Worm (Caenorhabditis elegans) whole organism, mixed stage, embryonic: ENCODE results near the gene memo-1.

Experiments used
- bed-3 ChIP-seq: fragments of 200-800 bp; sonication (Bioruptor generic); optimal IDR thresholded peaks from 3 replicates; lab custom pipeline; 2018; ENCODE audit warnings: mild to moderate bottlenecking, missing genetic modification characterization, moderate library complexity, missing compliant biosample characterization
- cnd-1 ChIP-seq: fragments of 200-800 bp; sonication (Bioruptor generic); optimal IDR thresholded peaks from 2 replicates; lab custom pipeline; 2018; ENCODE audit warnings: mild to moderate bottlenecking, missing genetic modification characterization, missing compliant biosample characterization
- lin-13 ChIP-seq: fragments of 150-350 bp; optimal IDR thresholded peaks from 2 replicates; lab custom pipeline; 2014; ENCODE audit warnings: missing biosample characterization, missing genetic modification characterization
- lsy-2 ChIP-seq: fragments of 150-350 bp; optimal IDR thresholded peaks from 2 replicates; lab custom pipeline; 2014; ENCODE audit warnings: missing biosample characterization, missing genetic modification characterization
- mep-1 ChIP-seq: fragments of 150-350 bp; optimal IDR thresholded peaks from 2 replicates; lab custom pipeline; 2017; ENCODE audit warnings: missing biosample characterization, missing genetic modification reagents, missing genetic modification characterization, inconsistent platforms
- nhr-237 ChIP-seq: fragments of 150-350 bp; optimal IDR thresholded peaks from 2 replicates; lab custom pipeline; 2014; ENCODE audit warnings: missing biosample characterization, missing genetic modification characterization
- nhr-28 ChIP-seq: fragments of 150-350 bp; optimal IDR thresholded peaks from 2 replicates; lab custom pipeline; 2014; ENCODE audit warnings: missing biosample characterization, missing genetic modification characterization
- nhr-76 ChIP-seq: sonication (generic microtip); optimal IDR thresholded peaks from 2 replicates; lab custom pipeline; 2017; ENCODE audit warnings: missing biosample characterization, missing genetic modification characterization
- sptf-1 ChIP-seq: sonication (generic microtip); optimal IDR thresholded peaks from 2 replicates; lab custom pipeline; 2017; ENCODE audit warnings: mild to moderate bottlenecking, missing genetic modification characterization, moderate library complexity, missing compliant biosample characterization
- unc-39 ChIP-seq: fragments of 150-350 bp; optimal IDR thresholded peaks from 2 replicates; lab custom pipeline; 2014; ENCODE audit warnings: missing biosample characterization, missing genetic modification characterization
- unc-62 ChIP-seq: fragments of 150-350 bp; optimal IDR thresholded peaks from 2 replicates; lab custom pipeline; 2014; ENCODE audit warnings: missing biosample characterization, missing genetic modification reagents, missing genetic modification characterization
- ztf-11 ChIP-seq: fragments of 150-350 bp; optimal IDR thresholded peaks from 2 replicates; lab custom pipeline; 2014; ENCODE audit warnings: missing biosample characterization, missing genetic modification characterization

- TF ChIP-seq lsy-2, result no peak
- TF ChIP-seq ztf-11, result no peak
- no peak for TF ChIP-seq unc-39 (tag; lab: Kevin White, UChicago)
- no peak for TF ChIP-seq nhr-237 (tag; lab: Kevin White, UChicago)
- no peak for TF ChIP-seq mep-1 (tag; lab: Kevin White, UChicago)
- no peak for TF ChIP-seq nhr-28 (tag; lab: Kevin White, UChicago)
- no peak for TF ChIP-seq unc-62 (GFP tag; lab: Kevin White, UChicago)
- TF ChIP-seq sptf-1 (tag; lab: Kevin White, UChicago), result no peak
- no peak for TF ChIP-seq nhr-76
- no peak for TF ChIP-seq cnd-1 (tag; lab: Kevin White, UChicago)
- no peak for TF ChIP-seq lin-13 (tag; lab: Kevin White, UChicago)
- TF ChIP-seq bed-3, result no peak
Observed at ce11 chrV:7830952-7831351, 16.0 kb downstream of the memo-1 start.
